Worm (Caenorhabditis elegans) whole organism, L1 larva: ENCODE measurements around the gene lgc-45.

Experiments
- ama-1 ChIP-seq: fragments of 150-350 bp; optimal IDR thresholded peaks from 2 replicates; lab custom pipeline; 2014
- nhr-28 ChIP-seq: fragments of 150-350 bp; optimal IDR thresholded peaks from 2 replicates; lab custom pipeline; 2014; ENCODE audit warnings: missing biosample characterization, missing genetic modification characterization

DNA sequence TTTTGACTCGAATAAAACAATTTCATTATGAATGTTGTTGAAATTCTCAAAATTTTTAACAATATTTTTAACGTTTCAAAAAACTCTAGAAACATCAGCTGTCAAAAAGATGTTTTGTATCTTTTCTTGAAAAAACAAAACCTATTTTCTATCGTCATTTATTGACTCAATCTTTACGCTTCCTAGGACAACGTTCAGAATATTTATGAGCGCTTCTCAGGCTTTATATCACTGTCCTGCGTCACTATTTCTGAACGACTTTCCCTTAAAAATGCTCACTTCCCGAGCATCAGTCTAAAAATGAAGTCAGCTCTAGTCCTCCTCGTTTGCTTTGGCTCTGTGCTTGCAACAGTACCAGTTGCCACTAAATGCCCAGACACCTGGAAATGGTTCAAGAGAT is 20.8 kb downstream of the lgc-45 start, which contains the start of gene clec-133:
- TF ChIP-seq ama-1 (lab: Kevin White, UChicago) (no peak), nhr-28 (tag; lab: Kevin White, UChicago) (no peak)
